Fruit fly (Drosophila melanogaster) whole organism: ENCODE measurements around the gene Dph3.

Source experiments
- CG8478 ChIP-seq: fragments of >200 bp; optimal IDR thresholded peaks from 2 replicates; lab custom pipeline; 2018; ENCODE audit warnings: inconsistent platforms
- Dll ChIP-seq: fragments of >200 bp; optimal IDR thresholded peaks from 2 replicates; lab custom pipeline; 2017
- EcR ChIP-seq, 2 experiments: fragments of >200 bp; optimal IDR thresholded peaks; 2 replicates each; lab custom pipeline; 2017; ENCODE audit warnings: missing biosample characterization in 2 of 2, missing genetic modification characterization in 2 of 2, missing genetic modification reagents in 2 of 2
- pan ChIP-seq: fragments of >200 bp; optimal IDR thresholded peaks from 2 replicates; lab custom pipeline; 2017
- psq ChIP-seq: fragments of >200 bp; optimal IDR thresholded peaks from 2 replicates; lab custom pipeline; 2017
- usp ChIP-seq: fragments of >200 bp; optimal IDR thresholded peaks from 2 replicates; lab custom pipeline; 2017; ENCODE audit warnings: missing biosample characterization, missing genetic modification characterization, mixed read lengths

The Dph3 gene

dm6 chr3R:11231705-11232261, at the start of gene Dph3, which contains the start of gene CG17187:
Dph3 (plus strand) TSS chr3R:11231912.
CG17187 (minus strand) TSS chr3R:11231879.
- TF ChIP-seq pan (lab: Kevin White, UChicago), result no peak
- TF ChIP-seq psq (lab: Kevin White, UChicago), result no peak
- TF ChIP-seq usp, result no peak
- TF ChIP-seq CG8478 (lab: Kevin White, UChicago), result no peak
- TF ChIP-seq EcR (GFP tag; optimal IDR thresholded peaks at IDR 0.05; lab: Kevin White, UChicago), result no peak
- no peak for TF ChIP-seq Dll (lab: Kevin White, UChicago)

dm6 chr3R:11195792-11196191, 35.9 kb upstream of the Dph3 start, which contains the start of gene CG18577:
CG18577 (plus strand) TSS chr3R:11196092.
- TF ChIP-seq psq (lab: Kevin White, UChicago) (no peak), CG8478 (lab: Kevin White, UChicago) (no peak), EcR (GFP tag; optimal IDR thresholded peaks at IDR 0.05; lab: Kevin White, UChicago) (no peak), Dll (lab: Kevin White, UChicago) (no peak), usp (no peak), pan (lab: Kevin White, UChicago) (no peak)

dm6 chr3R:11196648-11197388, 34.9 kb upstream of the Dph3 start:
- TF ChIP-seq pan (lab: Kevin White, UChicago), result no peak
- TF ChIP-seq EcR (GFP tag; optimal IDR thresholded peaks at IDR 0.05; lab: Kevin White, UChicago), result no peak
- no peak for TF ChIP-seq CG8478 (lab: Kevin White, UChicago)
- no peak for TF ChIP-seq psq (lab: Kevin White, UChicago)
- no peak for TF ChIP-seq Dll (lab: Kevin White, UChicago)
- no peak for TF ChIP-seq usp

DNA sequence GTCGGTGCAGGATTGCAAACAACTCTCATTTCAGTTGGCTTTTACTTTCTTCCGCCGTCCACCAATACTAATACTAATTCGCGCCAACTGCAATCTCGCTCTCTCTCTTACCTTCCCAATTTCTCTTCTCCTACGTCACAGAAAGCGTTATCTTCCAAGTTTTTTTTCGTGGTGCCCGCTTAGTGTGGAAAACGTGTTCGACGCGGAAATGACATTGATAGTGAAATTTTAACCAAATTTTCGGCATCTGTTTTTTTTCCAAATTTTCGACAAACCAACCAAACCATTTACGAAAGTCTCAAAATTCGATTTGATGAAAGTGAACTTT, 34.4 kb upstream of the Dph3 start, which contains the start of gene cu:
TSS of gene cu (plus strand) at position 204 of the 328 bp plus-strand sequence.
- TF ChIP-seq psq (lab: Kevin White, UChicago), result no peak
- TF ChIP-seq EcR (GFP tag; optimal IDR thresholded peaks at IDR 0.05; lab: Kevin White, UChicago), result no peak
- TF ChIP-seq Dll (lab: Kevin White, UChicago), result no peak
- TF ChIP-seq usp, result no peak
- TF ChIP-seq CG8478 (lab: Kevin White, UChicago), result no peak
- no peak for TF ChIP-seq pan (lab: Kevin White, UChicago)

- TF ChIP-seq EcR (GFP tag; optimal IDR thresholded peaks at IDR 0.05; lab: Kevin White, UChicago) (peak in 1 of 2 experiments; percentile 1), CG8478 (lab: Kevin White, UChicago) (no peak)
Measured at dm6 chr3R:11198062-11198472, 33.6 kb upstream of the Dph3 start.

DNA sequence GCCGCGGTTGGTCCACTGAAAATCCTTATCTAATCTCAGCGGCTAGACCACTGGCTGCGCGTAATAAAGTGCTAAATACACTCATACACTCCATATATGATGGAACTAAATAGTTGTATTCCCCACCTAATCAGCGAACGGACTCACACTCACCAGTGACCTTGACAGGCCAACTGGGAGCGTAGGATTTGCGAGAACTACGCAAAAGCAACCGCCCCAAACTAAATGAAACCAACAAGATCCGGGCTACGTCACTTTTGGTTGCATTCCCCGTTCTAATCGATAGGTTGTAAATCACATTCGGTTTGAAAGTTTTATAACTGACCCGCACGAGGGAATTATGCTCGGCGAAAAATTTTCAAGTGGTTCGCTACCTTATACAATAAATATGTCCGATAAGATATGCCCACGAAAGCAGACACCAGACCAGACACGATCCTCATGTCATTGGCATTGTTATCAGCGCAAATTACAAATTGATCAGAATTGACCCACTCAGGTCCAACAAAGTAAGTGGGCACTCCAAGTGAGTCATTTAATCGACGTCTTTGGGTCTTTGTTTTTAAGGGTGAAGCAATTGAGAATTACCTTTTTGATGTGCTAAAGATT, 32.4 kb upstream of the Dph3 start:
- TF ChIP-seq usp (no peak), psq (lab: Kevin White, UChicago) (no peak)

- TF ChIP-seq pan (lab: Kevin White, UChicago) (no peak), EcR (GFP tag; optimal IDR thresholded peaks at IDR 0.05; lab: Kevin White, UChicago) (peak in 1 of 2 experiments; percentile 74)
Measured at dm6 chr3R:11200042-11200884, 31.4 kb upstream of the Dph3 start.

- TF ChIP-seq CG8478 (lab: Kevin White, UChicago) (no peak), pan (lab: Kevin White, UChicago) (peak; percentile 88)
Measured at dm6 chr3R:11200885-11201421, 30.8 kb upstream of the Dph3 start.

- TF ChIP-seq psq (lab: Kevin White, UChicago), result no peak
- TF ChIP-seq Dll (lab: Kevin White, UChicago), result no peak
- no peak for TF ChIP-seq usp
- TF ChIP-seq EcR (GFP tag; optimal IDR thresholded peaks at IDR 0.05; lab: Kevin White, UChicago), result no peak
- TF ChIP-seq CG8478 (lab: Kevin White, UChicago), result no peak
- no peak for TF ChIP-seq pan (lab: Kevin White, UChicago)
Measured at dm6 chr3R:11208766-11209331, 22.9 kb upstream of the Dph3 start.

DNA sequence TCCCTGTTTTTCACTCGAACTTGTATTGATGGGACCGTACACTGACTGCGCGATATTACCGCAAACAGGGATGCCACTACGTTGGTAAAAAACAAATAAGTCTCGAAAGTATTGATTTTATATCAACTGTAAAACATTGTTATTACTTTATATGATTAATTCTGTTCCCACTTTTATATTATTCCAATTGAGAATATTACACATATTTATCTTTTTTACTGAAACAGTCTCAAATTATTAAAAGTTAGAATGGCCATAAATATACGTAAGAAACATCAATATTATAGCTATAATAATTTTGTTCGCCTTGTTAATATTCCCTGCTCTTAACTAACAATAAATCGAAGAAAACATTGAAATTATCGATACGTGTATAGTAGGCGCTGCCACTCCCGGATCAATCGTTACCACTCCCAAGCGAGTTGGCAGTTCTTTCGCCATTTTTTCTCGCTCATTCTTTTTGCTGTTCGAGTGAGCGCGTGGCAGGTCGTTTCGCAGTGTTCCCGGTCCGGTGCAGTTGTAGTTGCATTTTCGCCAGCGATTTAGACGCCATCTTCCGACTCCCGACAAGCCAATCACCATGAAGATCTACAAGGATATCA, 21.8 kb upstream of the Dph3 start, which contains the start of the genes SdhC and Tctp:
TSS of gene SdhC (minus strand) at position 49 of the 602 bp plus-strand sequence.
TSS of gene Tctp (plus strand) at position 447 of the 602 bp plus-strand sequence.
- TF ChIP-seq pan (lab: Kevin White, UChicago) (no peak), Dll (lab: Kevin White, UChicago) (no peak), psq (lab: Kevin White, UChicago) (no peak), EcR (GFP tag; optimal IDR thresholded peaks at IDR 0.05; lab: Kevin White, UChicago) (no peak)
